Worm (Caenorhabditis elegans) whole organism, L2 larva: Measurements from ENCODE around the gene ceh-57.
A peak's percentile ranks its signal among the peaks of the same experiment; 100 is the strongest.

ENCODE experiments used
- C34F6.9 ChIP-seq: fragments of 150-350 bp; optimal IDR thresholded peaks from 2 replicates; lab custom pipeline; 2014; ENCODE audit warnings: missing biosample characterization, missing genetic modification characterization
- F13H6.1 ChIP-seq: sonication (generic microtip); optimal IDR thresholded peaks from 2 replicates; lab custom pipeline; 2016; ENCODE audit warnings: missing genetic modification characterization, missing compliant biosample characterization
- R02D3.7 ChIP-seq: fragments of 150-350 bp; optimal IDR thresholded peaks from 2 replicates; lab custom pipeline; 2014; ENCODE audit warnings: missing biosample characterization, missing genetic modification characterization
- Y55F3AM.14 ChIP-seq: fragments of 200-800 bp; sonication (Bioruptor generic); optimal IDR thresholded peaks from 2 replicates; lab custom pipeline; 2018; ENCODE audit warnings: mild to moderate bottlenecking, missing genetic modification characterization, missing compliant biosample characterization
- ZK546.5 ChIP-seq: sonication (generic microtip); optimal IDR thresholded peaks from 2 replicates; lab custom pipeline; 2017; ENCODE audit warnings: missing biosample characterization, missing genetic modification characterization
- aly-2 ChIP-seq: fragments of 150-350 bp; optimal IDR thresholded peaks from 2 replicates; lab custom pipeline; 2014; ENCODE audit warnings: missing biosample characterization, missing genetic modification characterization
- ama-1 ChIP-seq: fragments of 150-350 bp; optimal IDR thresholded peaks from 2 replicates; lab custom pipeline; 2018; ENCODE audit warnings: inconsistent platforms
- blmp-1 ChIP-seq: sonication (generic microtip); optimal IDR thresholded peaks from 2 replicates; lab custom pipeline; 2017; ENCODE audit warnings: missing genetic modification characterization, mild to moderate bottlenecking, missing compliant biosample characterization, antibody characterized with exemption, moderate library complexity; ENCODE audit not compliant: insufficient read depth
- ceh-16 ChIP-seq: fragments of 150-350 bp; optimal IDR thresholded peaks from 2 replicates; lab custom pipeline; 2014; ENCODE audit warnings: missing biosample characterization, missing genetic modification characterization
- crh-2 ChIP-seq: sonication (generic microtip); optimal IDR thresholded peaks from 2 replicates; lab custom pipeline; 2017; ENCODE audit warnings: missing biosample characterization, missing genetic modification characterization
- dmd-4 ChIP-seq: sonication (generic microtip); optimal IDR thresholded peaks from 2 replicates; lab custom pipeline; 2017; ENCODE audit warnings: missing biosample characterization, missing genetic modification characterization
- egl-27 ChIP-seq: sonication (generic microtip); optimal IDR thresholded peaks from 3 replicates; lab custom pipeline; 2017; ENCODE audit warnings: missing biosample characterization, missing genetic modification reagents, missing genetic modification characterization
- elt-1 ChIP-seq: fragments of 150-350 bp; optimal IDR thresholded peaks from 2 replicates; lab custom pipeline; 2014; ENCODE audit warnings: missing biosample characterization, missing genetic modification characterization
- elt-3 ChIP-seq: sonication (generic microtip); optimal IDR thresholded peaks from 2 replicates; lab custom pipeline; 2017; ENCODE audit warnings: missing biosample characterization, missing genetic modification characterization
- fos-1 ChIP-seq: fragments of 150-350 bp; optimal IDR thresholded peaks from 2 replicates; lab custom pipeline; 2014; ENCODE audit warnings: missing biosample characterization, missing genetic modification characterization
- gmeb-1 ChIP-seq: fragments of 150-350 bp; optimal IDR thresholded peaks from 2 replicates; lab custom pipeline; 2014; ENCODE audit warnings: missing biosample characterization, missing genetic modification characterization
- lin-11 ChIP-seq: fragments of 150-350 bp; sonication (generic microtip); optimal IDR thresholded peaks from 2 replicates; lab custom pipeline; 2014; ENCODE audit warnings: missing biosample characterization, missing genetic modification characterization, inconsistent platforms, mixed read lengths
- lin-13 ChIP-seq: fragments of 150-350 bp; optimal IDR thresholded peaks from 2 replicates; lab custom pipeline; 2014; ENCODE audit warnings: missing biosample characterization, missing genetic modification reagents, missing genetic modification characterization
- lin-39 ChIP-seq: fragments of 150-350 bp; optimal IDR thresholded peaks from 2 replicates; lab custom pipeline; 2014; ENCODE audit warnings: missing biosample characterization, missing genetic modification reagents, missing genetic modification characterization
- lsy-2 ChIP-seq, 2 experiments: fragments of 150-350 bp in 1 of 2; sonication (generic microtip) in 1 of 2; optimal IDR thresholded peaks; 2 replicates each; lab custom pipeline; 2014 to 2017; ENCODE audit warnings: missing biosample characterization in 2 of 2, missing genetic modification characterization in 2 of 2
- mab-5 ChIP-seq: fragments of 150-350 bp; optimal IDR thresholded peaks from 2 replicates; lab custom pipeline; 2014; ENCODE audit warnings: missing biosample characterization, missing genetic modification characterization
- mbf-1 ChIP-seq: sonication (generic microtip); optimal IDR thresholded peaks from 2 replicates; lab custom pipeline; 2017; ENCODE audit warnings: missing biosample characterization, missing genetic modification characterization
- mdl-1 ChIP-seq, 2 experiments: fragments of 150-350 bp in 1 of 2; sonication (generic microtip) in 1 of 2; optimal IDR thresholded peaks; 2 replicates each; lab custom pipeline; 2017; ENCODE audit warnings: missing biosample characterization in 2 of 2, missing genetic modification characterization in 2 of 2
- nhr-11 ChIP-seq: fragments of 150-350 bp; optimal IDR thresholded peaks from 2 replicates; lab custom pipeline; 2014; ENCODE audit warnings: missing biosample characterization, missing genetic modification characterization
- nhr-12 ChIP-seq: fragments of 150-350 bp; optimal IDR thresholded peaks from 2 replicates; lab custom pipeline; 2014; ENCODE audit warnings: missing biosample characterization, missing genetic modification characterization
- nhr-129 ChIP-seq: fragments of 150-350 bp; optimal IDR thresholded peaks from 2 replicates; lab custom pipeline; 2014; ENCODE audit warnings: missing biosample characterization, missing genetic modification characterization
- nhr-21 ChIP-seq: fragments of 150-350 bp; optimal IDR thresholded peaks from 2 replicates; lab custom pipeline; 2014; ENCODE audit warnings: missing biosample characterization, missing genetic modification characterization
- nhr-237 ChIP-seq: fragments of 150-350 bp; optimal IDR thresholded peaks from 2 replicates; lab custom pipeline; 2014; ENCODE audit warnings: missing biosample characterization, missing genetic modification characterization
- nhr-25 ChIP-seq: fragments of 150-350 bp; sonication (generic microtip); optimal IDR thresholded peaks from 3 replicates; lab custom pipeline; 2014; ENCODE audit warnings: missing biosample characterization, missing genetic modification characterization
- nhr-6 ChIP-seq: fragments of 150-350 bp; optimal IDR thresholded peaks from 2 replicates; lab custom pipeline; 2014; ENCODE audit warnings: missing biosample characterization, missing genetic modification characterization
- nhr-77 ChIP-seq: fragments of 150-350 bp; optimal IDR thresholded peaks from 2 replicates; lab custom pipeline; 2014; ENCODE audit warnings: missing biosample characterization, missing genetic modification characterization
- sem-4 ChIP-seq: fragments of 150-350 bp; optimal IDR thresholded peaks from 2 replicates; lab custom pipeline; 2014; ENCODE audit warnings: missing biosample characterization, missing genetic modification reagents, missing genetic modification characterization
- skn-1 ChIP-seq: sonication (generic microtip); optimal IDR thresholded peaks from 2 replicates; lab custom pipeline; 2017; ENCODE audit warnings: missing biosample characterization, missing genetic modification characterization
- sma-3 ChIP-seq: sonication (generic microtip); optimal IDR thresholded peaks from 2 replicates; lab custom pipeline; 2016; ENCODE audit warnings: missing genetic modification reagents, missing genetic modification characterization, missing compliant biosample characterization
- sma-9 ChIP-seq, 2 experiments: fragments of 150-350 bp in 1 of 2; sonication (generic microtip) in 1 of 2; optimal IDR thresholded peaks; 2 replicates each; lab custom pipeline; 2014 to 2016; ENCODE audit warnings: missing genetic modification characterization in 2 of 2, mild to moderate bottlenecking in 1 of 2, missing biosample characterization in 1 of 2, missing compliant biosample characterization in 1 of 2, missing genetic modification reagents in 1 of 2, moderate library complexity in 1 of 2
- snpc-4 ChIP-seq: fragments of 150-350 bp; optimal IDR thresholded peaks from 2 replicates; lab custom pipeline; 2014; ENCODE audit warnings: missing biosample characterization, missing genetic modification characterization
- unc-39 ChIP-seq: fragments of 150-350 bp; optimal IDR thresholded peaks from 2 replicates; lab custom pipeline; 2014; ENCODE audit warnings: missing biosample characterization, missing genetic modification characterization
- unc-55 ChIP-seq: fragments of 150-350 bp; sonication (generic microtip); optimal IDR thresholded peaks from 3 replicates; lab custom pipeline; 2014; ENCODE audit warnings: missing biosample characterization, missing genetic modification reagents, missing genetic modification characterization
- unc-62 ChIP-seq: fragments of 150-350 bp; optimal IDR thresholded peaks from 2 replicates; lab custom pipeline; 2014; ENCODE audit warnings: missing biosample characterization, missing genetic modification reagents, missing genetic modification characterization
- zag-1 ChIP-seq: fragments of 150-350 bp; optimal IDR thresholded peaks from 2 replicates; lab custom pipeline; 2014; ENCODE audit warnings: missing biosample characterization, missing genetic modification characterization
- ztf-1 ChIP-seq: fragments of 200-800 bp; sonication (Bioruptor generic); conservative IDR thresholded peaks from 2 replicates; pipeline ENCODE4 v1.3.6; 2022; ENCODE audit warnings: missing genetic modification characterization, missing compliant biosample characterization
- ztf-11 ChIP-seq: sonication (generic microtip); optimal IDR thresholded peaks from 2 replicates; lab custom pipeline; 2017; ENCODE audit warnings: missing biosample characterization, missing genetic modification characterization
- ztf-4 ChIP-seq: fragments of 150-350 bp; optimal IDR thresholded peaks from 2 replicates; lab custom pipeline; 2014; ENCODE audit warnings: missing biosample characterization, missing genetic modification characterization

Gene ceh-57

ce11 chrII:10388041-10388706 is 21.1 kb upstream of the ceh-57 start:
- TF ChIP-seq nhr-6: peak; percentile 32
- no peak for TF ChIP-seq lin-39 (tag; lab: Kevin White, UChicago)
- TF ChIP-seq skn-1 (tag; lab: Kevin White, UChicago): no peak
- TF ChIP-seq ceh-16 (tag; lab: Kevin White, UChicago): no peak
- peak; percentile 73 for TF ChIP-seq crh-2 (tag; lab: Kevin White, UChicago)
- peak; percentile 90 for TF ChIP-seq sem-4 (tag; lab: Kevin White, UChicago)
- peak; percentile 27 for TF ChIP-seq nhr-129 (tag; lab: Kevin White, UChicago)
- peak; percentile 14 to 86 for TF ChIP-seq lsy-2 (tag; optimal IDR thresholded peaks at IDR 0.05; lab: Kevin White, UChicago)
- TF ChIP-seq lin-11 (tag; lab: Kevin White, UChicago): peak; percentile 33
- TF ChIP-seq Y55F3AM.14 (GFP tag; lab: Kevin White, UChicago): no peak
- no peak for TF ChIP-seq blmp-1
- no peak for TF ChIP-seq aly-2 (tag; lab: Kevin White, UChicago)
- TF ChIP-seq ztf-4 (tag; lab: Kevin White, UChicago): peak; percentile 75
- TF ChIP-seq snpc-4 (tag; lab: Kevin White, UChicago): peak; percentile 24
- TF ChIP-seq C34F6.9: peak; percentile 76
- TF ChIP-seq nhr-11: no peak
- TF ChIP-seq F13H6.1 (tag; lab: Kevin White, UChicago): peak; percentile 79
- peak; percentile 75 for TF ChIP-seq unc-55 (GFP tag; lab: Kevin White, UChicago)
- TF ChIP-seq sma-9 (GFP tag; optimal IDR thresholded peaks at IDR 0.05; lab: Kevin White, UChicago): peak; percentile 67
- no peak for TF ChIP-seq sma-9 (tag; optimal IDR thresholded peaks at IDR 0.05; lab: Kevin White, UChicago)
- no peak for TF ChIP-seq dmd-4 (tag; lab: Kevin White, UChicago)
- peak; percentile 50 for TF ChIP-seq ama-1 (lab: Kevin White, UChicago)
- no peak for TF ChIP-seq nhr-237 (tag; lab: Kevin White, UChicago)
- TF ChIP-seq ztf-1: no peak
- TF ChIP-seq ZK546.5 (tag; lab: Kevin White, UChicago): peak; percentile 7
- no peak for TF ChIP-seq unc-62
- peak; percentile 94 for TF ChIP-seq R02D3.7
- no peak for TF ChIP-seq unc-39
- no peak for TF ChIP-seq nhr-12 (tag; lab: Kevin White, UChicago)
- TF ChIP-seq nhr-21: peak; percentile 58
- peak; percentile 31 for TF ChIP-seq egl-27 (tag; lab: Kevin White, UChicago)
- TF ChIP-seq zag-1 (tag; lab: Kevin White, UChicago): no peak
- peak; percentile 74 for TF ChIP-seq lin-13 (GFP tag; lab: Kevin White, UChicago)
- no peak for TF ChIP-seq ztf-11
- peak; percentile 83 for TF ChIP-seq sma-3
- peak; percentile 41 for TF ChIP-seq mab-5 (tag; lab: Kevin White, UChicago)
- TF ChIP-seq elt-1: no peak
- TF ChIP-seq nhr-25: peak; percentile 76
- peak; percentile 69 for TF ChIP-seq gmeb-1 (tag; lab: Kevin White, UChicago)
- TF ChIP-seq fos-1: peak; percentile 64

ce11 chrII:10384680-10385383 is 17.7 kb upstream of the ceh-57 start, which contains the start of gene ztf-27:
Gene ztf-27 (plus strand): TSS chrII:10385333.
- TF ChIP-seq fos-1: peak; percentile 6
- TF ChIP-seq nhr-11: no peak
- peak; percentile 85 for TF ChIP-seq crh-2 (tag; lab: Kevin White, UChicago)
- peak; percentile 50 for TF ChIP-seq nhr-129 (tag; lab: Kevin White, UChicago)
- TF ChIP-seq nhr-25: peak; percentile 48
- TF ChIP-seq ama-1 (lab: Kevin White, UChicago): no peak
- TF ChIP-seq elt-3 (tag; lab: Kevin White, UChicago): no peak
- no peak for TF ChIP-seq nhr-77 (tag; lab: Kevin White, UChicago)
- TF ChIP-seq unc-39: no peak
- no peak for TF ChIP-seq ztf-1
- no peak for TF ChIP-seq nhr-237 (tag; lab: Kevin White, UChicago)
- TF ChIP-seq aly-2 (tag; lab: Kevin White, UChicago): no peak
- TF ChIP-seq mbf-1: no peak
- TF ChIP-seq unc-55 (GFP tag; lab: Kevin White, UChicago): no peak
- no peak for TF ChIP-seq unc-62
- peak; percentile 37 for TF ChIP-seq blmp-1
- TF ChIP-seq F13H6.1 (tag; lab: Kevin White, UChicago): peak; percentile 43
- no peak for TF ChIP-seq R02D3.7
- TF ChIP-seq ceh-16 (tag; lab: Kevin White, UChicago): no peak
- peak; percentile 8 for TF ChIP-seq gmeb-1 (tag; lab: Kevin White, UChicago)
- no peak for TF ChIP-seq skn-1 (tag; lab: Kevin White, UChicago)
- TF ChIP-seq sma-9 (GFP tag; optimal IDR thresholded peaks at IDR 0.05; lab: Kevin White, UChicago): no peak
- no peak for TF ChIP-seq sma-9 (tag; optimal IDR thresholded peaks at IDR 0.05; lab: Kevin White, UChicago)
- peak; percentile 45 for TF ChIP-seq sma-3
- TF ChIP-seq lin-11 (tag; lab: Kevin White, UChicago): no peak
- TF ChIP-seq mdl-1 (tag; optimal IDR thresholded peaks at IDR 0.05; lab: Kevin White, UChicago): no peak
